Worm (Caenorhabditis elegans) whole organism, midembryonic: ENCODE results near the gene pgp-9.

Source experiments
- T22C8.4 ChIP-seq: fragments of 200-800 bp; sonication (Bioruptor generic); IDR thresholded peaks from 2 replicates; pipeline ENCODE4 v1.3.6; 2022; ENCODE audit warnings: missing genetic modification characterization, missing compliant biosample characterization
- cog-1 ChIP-seq: sonication (generic microtip); optimal IDR thresholded peaks from 2 replicates; lab custom pipeline; 2016; ENCODE audit warnings: missing genetic modification characterization, missing compliant biosample characterization
- flt-1 ChIP-seq: fragments of 200-800 bp; sonication (Bioruptor generic); IDR thresholded peaks from 2 replicates; pipeline ENCODE4 v1.3.6; 2022; ENCODE audit warnings: missing genetic modification characterization, missing compliant biosample characterization
- klf-2 ChIP-seq: fragments of 200-800 bp; sonication (Bioruptor generic); conservative IDR thresholded peaks from 2 replicates; pipeline ENCODE4 v1.3.6; 2022; ENCODE audit warnings: missing genetic modification reagents, missing genetic modification characterization, missing compliant biosample characterization
- ref-1 ChIP-seq: fragments of 200-800 bp; sonication (Bioruptor generic); conservative IDR thresholded peaks from 2 replicates; pipeline ENCODE4 v1.3.6; 2022; ENCODE audit warnings: missing genetic modification reagents, missing genetic modification characterization, missing compliant biosample characterization
- ztf-23 ChIP-seq: fragments of 200-800 bp; sonication (Bioruptor generic); IDR thresholded peaks from 2 replicates; pipeline ENCODE4 v1.3.6; 2022; ENCODE audit warnings: missing genetic modification reagents, missing genetic modification characterization, missing compliant biosample characterization
- ztf-29 ChIP-seq: fragments of 200-800 bp; sonication (Bioruptor generic); IDR thresholded peaks from 2 replicates; pipeline ENCODE4 v1.3.6; 2022; ENCODE audit warnings: missing genetic modification reagents, missing genetic modification characterization, missing compliant biosample characterization

- TF ChIP-seq ztf-23 (GFP tag; lab: Robert Waterston, UW) = no peak
- no peak for TF ChIP-seq klf-2
- TF ChIP-seq cog-1 (tag; lab: Kevin White, UChicago) = no peak
- TF ChIP-seq ref-1 (GFP tag; lab: Robert Waterston, UW) = no peak
- no peak for TF ChIP-seq flt-1 (GFP tag; lab: Robert Waterston, UW)
- TF ChIP-seq T22C8.4 = no peak
- TF ChIP-seq ztf-29 (GFP tag; lab: Robert Waterston, UW) = no peak
Observed at ce11 chrV:17795655-17796054, 40.0 kb downstream of the pgp-9 start, which contains the start of gene srh-288.
